Worm (Caenorhabditis elegans) whole organism, L1 larva: ENCODE results near the gene C06B3.1.

Experiments
- C16A3.4 ChIP-seq: fragments of 150-350 bp; optimal IDR thresholded peaks from 2 replicates; lab custom pipeline; 2014; ENCODE audit warnings: missing biosample characterization, missing genetic modification characterization
- C34B4.2 ChIP-seq: sonication (generic microtip); optimal IDR thresholded peaks from 2 replicates; lab custom pipeline; 2017; ENCODE audit warnings: mild to moderate bottlenecking, missing genetic modification characterization, missing compliant biosample characterization
- Y116A8C.19 ChIP-seq: sonication (generic microtip); optimal IDR thresholded peaks from 2 replicates; lab custom pipeline; 2016; ENCODE audit warnings: missing compliant biosample characterization, missing genetic modification characterization, borderline replicate concordance
- aly-2 ChIP-seq: fragments of 150-350 bp; optimal IDR thresholded peaks from 2 replicates; lab custom pipeline; 2014; ENCODE audit warnings: missing biosample characterization, missing genetic modification characterization
- ama-1 ChIP-seq: fragments of 150-350 bp; optimal IDR thresholded peaks from 2 replicates; lab custom pipeline; 2014
- blmp-1 ChIP-seq: fragments of 150-350 bp; optimal IDR thresholded peaks from 2 replicates; lab custom pipeline; 2014; ENCODE audit warnings: missing biosample characterization, missing genetic modification characterization
- ceh-88 ChIP-seq: fragments of 200-800 bp; sonication (Bioruptor generic); IDR thresholded peaks from 2 replicates; pipeline ENCODE4 v1.3.6; 2022; ENCODE audit warnings: missing genetic modification characterization, missing compliant biosample characterization
- dpl-1 ChIP-seq, 3 experiments: fragments of 150-350 bp in 2 of 3; sonication (generic microtip) in 1 of 3; optimal IDR thresholded peaks; 2 replicates each; lab custom pipeline; 2014 to 2017; ENCODE audit warnings: missing biosample characterization in 3 of 3, missing genetic modification characterization in 3 of 3, missing genetic modification reagents in 3 of 3
- efl-1 ChIP-seq, 4 experiments: fragments of 150-350 bp; optimal IDR thresholded peaks in 3 of 4; peaks in 1 of 4; 1 replicate in 1 of 4; 2 replicates in 3 of 4; lab custom pipeline; 2014; ENCODE audit warnings: missing biosample characterization in 2 of 4, missing genetic modification characterization in 2 of 4, missing genetic modification reagents in 2 of 4
- elt-3 ChIP-seq, 6 experiments: fragments of 150-350 bp in 1 of 6; sonication (generic microtip); optimal IDR thresholded peaks; 2 replicates each; lab custom pipeline; 2017 to 2018; ENCODE audit warnings: missing biosample characterization in 6 of 6, missing genetic modification characterization in 6 of 6, inconsistent platforms in 1 of 6
- fkh-10 ChIP-seq: sonication (generic microtip); optimal IDR thresholded peaks from 2 replicates; lab custom pipeline; 2017; ENCODE audit warnings: missing biosample characterization, missing genetic modification reagents, missing genetic modification characterization
- grh-1 ChIP-seq: fragments of 200-800 bp; sonication (Bioruptor generic); IDR thresholded peaks from 2 replicates; pipeline ENCODE4 v1.3.6; 2022; ENCODE audit warnings: missing genetic modification reagents, missing genetic modification characterization, missing compliant biosample characterization
- hpl-2 ChIP-seq: fragments of 150-350 bp; optimal IDR thresholded peaks from 2 replicates; lab custom pipeline; 2014; ENCODE audit warnings: missing biosample characterization, missing genetic modification reagents, missing genetic modification characterization
- irx-1 ChIP-seq: sonication (generic microtip); optimal IDR thresholded peaks from 2 replicates; lab custom pipeline; 2016; ENCODE audit warnings: missing genetic modification characterization, missing compliant biosample characterization
- lin-14 ChIP-seq: fragments of 200-800 bp; sonication (Bioruptor generic); optimal IDR thresholded peaks from 2 replicates; lab custom pipeline; 2018; ENCODE audit warnings: mild to moderate bottlenecking, missing genetic modification characterization, moderate library complexity, missing compliant biosample characterization
- lin-35 ChIP-seq, 2 experiments: fragments of 150-350 bp; optimal IDR thresholded peaks; 2 replicates each; lab custom pipeline; 2014; ENCODE audit warnings: missing biosample characterization in 2 of 2, missing genetic modification characterization in 2 of 2, missing genetic modification reagents in 2 of 2
- lin-39 ChIP-seq: fragments of 150-350 bp; optimal IDR thresholded peaks from 2 replicates; lab custom pipeline; 2014; ENCODE audit warnings: missing biosample characterization, missing genetic modification reagents, missing genetic modification characterization
- lir-3 ChIP-seq: sonication (generic microtip); optimal IDR thresholded peaks from 2 replicates; lab custom pipeline; 2016; ENCODE audit warnings: mild to moderate bottlenecking, missing genetic modification characterization, moderate library complexity, missing compliant biosample characterization; ENCODE audit not compliant: poor library complexity
- lsy-2 ChIP-seq, 2 experiments: fragments of 150-350 bp; optimal IDR thresholded peaks; 2 replicates each; lab custom pipeline; 2014; ENCODE audit warnings: missing biosample characterization in 2 of 2, missing genetic modification characterization in 2 of 2
- mab-9 ChIP-seq: fragments of 200-800 bp; sonication (Bioruptor generic); IDR thresholded peaks from 2 replicates; pipeline ENCODE4 v1.3.6; 2022; ENCODE audit warnings: missing genetic modification reagents, missing genetic modification characterization, missing compliant biosample characterization
- nhr-11 ChIP-seq: fragments of 150-350 bp; optimal IDR thresholded peaks from 2 replicates; lab custom pipeline; 2014; ENCODE audit warnings: missing biosample characterization, missing genetic modification characterization
- nhr-19 ChIP-seq: fragments of 200-800 bp; sonication (Bioruptor generic); conservative IDR thresholded peaks from 2 replicates; pipeline ENCODE4 v1.3.6; 2022; ENCODE audit warnings: missing genetic modification characterization, missing compliant biosample characterization
- nhr-20 ChIP-seq: sonication (generic microtip); optimal IDR thresholded peaks from 2 replicates; lab custom pipeline; 2016; ENCODE audit warnings: mild to moderate bottlenecking, missing genetic modification characterization, missing compliant biosample characterization
- nhr-237 ChIP-seq: fragments of 150-350 bp; optimal IDR thresholded peaks from 2 replicates; lab custom pipeline; 2014; ENCODE audit warnings: missing biosample characterization, missing genetic modification characterization
- nhr-76 ChIP-seq: sonication (generic microtip); optimal IDR thresholded peaks from 2 replicates; lab custom pipeline; 2017; ENCODE audit warnings: missing biosample characterization, missing genetic modification characterization
- nhr-84 ChIP-seq: sonication (generic microtip); optimal IDR thresholded peaks from 2 replicates; lab custom pipeline; 2017; ENCODE audit warnings: missing biosample characterization, missing genetic modification characterization
- nhr-85 ChIP-seq: sonication (generic microtip); peaks from one replicate; lab custom pipeline; 2016; ENCODE audit warnings: missing genetic modification characterization, inconsistent platforms, missing compliant biosample characterization
- nhr-90 ChIP-seq: sonication (generic microtip); optimal IDR thresholded peaks from 2 replicates; lab custom pipeline; 2016; ENCODE audit warnings: mild to moderate bottlenecking, missing genetic modification characterization, missing compliant biosample characterization; ENCODE audit not compliant: poor library complexity
- pag-3 ChIP-seq: sonication (generic microtip); optimal IDR thresholded peaks from 2 replicates; lab custom pipeline; 2017; ENCODE audit warnings: missing genetic modification characterization, mild to moderate bottlenecking, missing compliant biosample characterization, antibody characterized with exemption, borderline replicate concordance; ENCODE audit not compliant: insufficient read depth
- skn-1 ChIP-seq: fragments of 150-350 bp; optimal IDR thresholded peaks from 2 replicates; lab custom pipeline; 2014; ENCODE audit warnings: missing biosample characterization, missing genetic modification characterization
- snu-23 ChIP-seq: sonication (generic microtip); optimal IDR thresholded peaks from 2 replicates; lab custom pipeline; 2016; ENCODE audit warnings: missing genetic modification characterization, missing compliant biosample characterization
- sptf-1 ChIP-seq: fragments of 150-350 bp; optimal IDR thresholded peaks from 2 replicates; lab custom pipeline; 2014; ENCODE audit warnings: missing biosample characterization, missing genetic modification characterization
- tlp-1 ChIP-seq: fragments of 150-350 bp; optimal IDR thresholded peaks from 2 replicates; lab custom pipeline; 2014; ENCODE audit warnings: missing biosample characterization, missing genetic modification characterization
- unc-130 ChIP-seq: fragments of 150-350 bp; optimal IDR thresholded peaks from 2 replicates; lab custom pipeline; 2017; ENCODE audit warnings: missing biosample characterization, missing genetic modification characterization, inconsistent platforms
- unc-30 ChIP-seq: sonication (generic microtip); optimal IDR thresholded peaks from 2 replicates; lab custom pipeline; 2017; ENCODE audit warnings: missing biosample characterization, missing genetic modification characterization
- unc-62 ChIP-seq: fragments of 150-350 bp; optimal IDR thresholded peaks from 2 replicates; lab custom pipeline; 2014; ENCODE audit warnings: missing biosample characterization, missing genetic modification reagents, missing genetic modification characterization
- unc-86 ChIP-seq: sonication (generic microtip); optimal IDR thresholded peaks from 2 replicates; lab custom pipeline; 2016; ENCODE audit warnings: missing genetic modification characterization, missing compliant biosample characterization
- zag-1 ChIP-seq: fragments of 150-350 bp; optimal IDR thresholded peaks from 2 replicates; lab custom pipeline; 2014; ENCODE audit warnings: missing biosample characterization, missing genetic modification characterization
- ztf-4 ChIP-seq: fragments of 150-350 bp; optimal IDR thresholded peaks from 2 replicates; lab custom pipeline; 2014; ENCODE audit warnings: missing biosample characterization, missing genetic modification characterization

The C06B3.1 gene

ce11 chrV:13929503-13929902 is 26.9 kb downstream of the C06B3.1 start, which contains the start of gene srxa-13:
srxa-13 (plus strand) TSS chrV:13929803.
- TF ChIP-seq nhr-11 (tag; lab: Kevin White, UChicago) (no peak), hpl-2 (no peak), blmp-1 (tag; lab: Kevin White, UChicago) (no peak), nhr-237 (tag; lab: Kevin White, UChicago) (no peak), lin-39 (no peak), lin-14 (no peak), aly-2 (tag; lab: Kevin White, UChicago) (no peak), nhr-20 (tag; lab: Kevin White, UChicago) (no peak), pag-3 (tag; lab: Kevin White, UChicago) (no peak), mab-9 (GFP tag; lab: Robert Waterston, UW) (no peak), lin-35 (GFP tag; optimal IDR thresholded peaks at IDR 0.05; lab: Kevin White, UChicago) (no peak), zag-1 (tag; lab: Kevin White, UChicago) (no peak), ama-1 (no peak), C16A3.4 (tag; lab: Kevin White, UChicago) (no peak), unc-30 (tag; lab: Kevin White, UChicago) (no peak), unc-130 (tag; lab: Kevin White, UChicago) (no peak), unc-62 (GFP tag; lab: Kevin White, UChicago) (no peak)

ce11 chrV:13931225-13931624 is 28.6 kb downstream of the C06B3.1 start, which contains the start of gene C06B3.16:
C06B3.16 (plus strand) TSS chrV:13931525.
- TF ChIP-seq ama-1 (no peak), efl-1 (optimal IDR thresholded peaks at IDR 0.05; lab: Kevin White, UChicago) (no peak), efl-1 (GFP tag; optimal IDR thresholded peaks at IDR 0.05 in 1 of 2; lab: Kevin White, UChicago) (no peak), zag-1 (tag; lab: Kevin White, UChicago) (no peak), dpl-1 (GFP tag; optimal IDR thresholded peaks at IDR 0.05; lab: Kevin White, UChicago) (no peak), irx-1 (tag; lab: Kevin White, UChicago) (no peak), lir-3 (tag; lab: Kevin White, UChicago) (no peak), pag-3 (tag; lab: Kevin White, UChicago) (no peak)

DNA sequence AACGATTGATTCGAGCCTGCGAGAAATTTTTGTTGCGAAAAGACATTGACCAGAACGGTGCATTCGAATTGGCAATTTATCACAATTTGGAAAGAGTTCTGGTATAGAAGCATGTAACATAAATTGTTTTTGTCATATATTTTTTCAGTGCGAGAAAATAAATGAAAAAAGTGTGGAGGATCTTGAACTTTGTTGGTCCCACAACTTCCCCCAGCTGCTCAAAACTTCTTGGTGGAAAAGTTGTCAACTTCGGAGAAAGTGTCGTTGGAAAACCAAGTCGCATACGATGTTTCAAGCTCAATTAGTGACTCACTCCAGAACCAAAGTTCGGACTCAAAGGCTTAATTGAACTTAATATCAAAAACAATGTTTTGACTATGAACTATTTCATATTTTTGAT is 29.4 kb downstream of the C06B3.1 start:
- TF ChIP-seq ama-1 = no peak
- no peak for TF ChIP-seq C34B4.2 (tag; lab: Kevin White, UChicago)
- TF ChIP-seq nhr-237 (tag; lab: Kevin White, UChicago) = no peak
- no peak for TF ChIP-seq nhr-76 (tag; lab: Kevin White, UChicago)
- TF ChIP-seq ztf-4 = no peak
- no peak for TF ChIP-seq snu-23 (GFP tag; lab: Kevin White, UChicago)
- no peak for TF ChIP-seq nhr-19 (GFP tag; lab: Robert Waterston, UW)
- no peak for TF ChIP-seq ceh-88
- no peak for TF ChIP-seq nhr-85 (tag; lab: Kevin White, UChicago)
- no peak for TF ChIP-seq lin-14
- no peak for TF ChIP-seq nhr-84
- TF ChIP-seq, all 84 proteins: peak for 0

ce11 chrV:13934545-13934944 is 31.9 kb downstream of the C06B3.1 start, which contains the start of gene R10D12.1:
R10D12.1 (minus strand) TSS chrV:13934645.
- TF ChIP-seq elt-3 (tag; optimal IDR thresholded peaks at IDR 0.05; lab: Kevin White, UChicago) (peak in 1 of 6 experiments; percentile 40), grh-1 (GFP tag; lab: Robert Waterston, UW) (0 out of 2 replicates have a peak, but pooled peaks have one; percentile 25), nhr-20 (tag; lab: Kevin White, UChicago) (peak; percentile 2), hpl-2 (no peak), ama-1 (peak; percentile 30), efl-1 (optimal IDR thresholded peaks at IDR 0.05; lab: Kevin White, UChicago) (no peak), efl-1 (GFP tag; optimal IDR thresholded peaks at IDR 0.05 in 1 of 2; lab: Kevin White, UChicago) (no peak)

- TF ChIP-seq nhr-90 = no peak
- no peak for TF ChIP-seq skn-1 (tag; lab: Kevin White, UChicago)
- peak in 1 of 2 experiments; percentile 2 for TF ChIP-seq lsy-2 (tag; optimal IDR thresholded peaks at IDR 0.05; lab: Kevin White, UChicago)
- TF ChIP-seq lir-3 (tag; lab: Kevin White, UChicago) = no peak
- TF ChIP-seq elt-3 (tag; optimal IDR thresholded peaks at IDR 0.05; lab: Kevin White, UChicago) = peak in 5 of 6 experiments; percentile 25 to 93 (median 82)
- TF ChIP-seq blmp-1 (tag; lab: Kevin White, UChicago) = peak; percentile 41
- TF ChIP-seq nhr-85 (tag; lab: Kevin White, UChicago) = no peak
- no peak for TF ChIP-seq grh-1 (GFP tag; lab: Robert Waterston, UW)
- no peak for TF ChIP-seq tlp-1 (tag; lab: Kevin White, UChicago)
- TF ChIP-seq unc-86 (tag; lab: Kevin White, UChicago) = no peak
- no peak for TF ChIP-seq fkh-10 (GFP tag; lab: Kevin White, UChicago)
- no peak for TF ChIP-seq unc-30 (tag; lab: Kevin White, UChicago)
- no peak for TF ChIP-seq sptf-1 (tag; lab: Kevin White, UChicago)
- no peak for TF ChIP-seq Y116A8C.19 (tag; lab: Kevin White, UChicago)
Observed at ce11 chrV:13935423-13935822, 32.8 kb downstream of the C06B3.1 start.
